Worm (Caenorhabditis elegans) whole organism, early embryonic: ENCODE data around the gene K04C2.8.

ENCODE experiments used
- F13C5.2 ChIP-seq: sonication (generic microtip); optimal IDR thresholded peaks from 2 replicates; lab custom pipeline; 2017; ENCODE audit warnings: mild to moderate bottlenecking, missing genetic modification characterization, inconsistent platforms, missing compliant biosample characterization
- ama-1 ChIP-seq: fragments of 150-350 bp; optimal IDR thresholded peaks from 2 replicates; lab custom pipeline; 2014
- flt-1 ChIP-seq: fragments of 200-800 bp; sonication (Bioruptor generic); IDR thresholded peaks from 2 replicates; pipeline ENCODE4 v1.3.6; 2022; ENCODE audit warnings: missing genetic modification characterization, missing compliant biosample characterization
- scrt-1 ChIP-seq: fragments of 200-800 bp; sonication (Bioruptor generic); IDR thresholded peaks from 2 replicates; pipeline ENCODE4 v1.3.6; 2022; ENCODE audit warnings: missing genetic modification characterization, missing compliant biosample characterization

DNA sequence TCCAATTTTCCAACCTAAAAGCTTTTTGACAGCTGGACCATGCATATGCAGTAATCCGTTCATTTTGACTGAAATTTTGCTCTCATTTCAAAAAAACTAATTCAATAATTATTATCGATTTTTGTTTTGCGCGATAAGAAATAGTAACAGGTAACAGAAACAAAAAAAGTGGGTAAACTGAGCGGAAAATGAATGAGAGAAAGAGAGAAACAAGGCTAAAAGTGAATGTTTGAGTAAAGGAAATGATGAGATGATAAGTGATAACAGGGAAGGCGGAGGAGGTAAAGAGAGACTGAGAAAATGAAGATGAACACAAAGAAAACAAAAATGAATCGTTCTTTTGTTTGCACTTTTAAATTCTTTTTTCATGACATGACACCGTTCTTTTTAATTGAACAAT lies 6.2 kb upstream of the K04C2.8 start, which contains the start of gene sma-3:
- TF ChIP-seq ama-1 (no peak), flt-1 (GFP tag; lab: Robert Waterston, UW) (no peak), scrt-1 (GFP tag; lab: Robert Waterston, UW) (no peak), F13C5.2 (tag; lab: Kevin White, UChicago) (no peak)
